Worm (Caenorhabditis elegans) whole organism, early embryonic: ENCODE results near the gene srd-32.

ENCODE experiments used
- B0310.2 ChIP-seq: sonication (generic microtip); optimal IDR thresholded peaks from 2 replicates; lab custom pipeline; 2016; ENCODE audit warnings: mild to moderate bottlenecking, missing genetic modification characterization, missing compliant biosample characterization
- F13C5.2 ChIP-seq: sonication (generic microtip); optimal IDR thresholded peaks from 2 replicates; lab custom pipeline; 2017; ENCODE audit warnings: mild to moderate bottlenecking, missing genetic modification characterization, inconsistent platforms, missing compliant biosample characterization
- aly-1 ChIP-seq: sonication (generic microtip); optimal IDR thresholded peaks from 2 replicates; lab custom pipeline; 2016; ENCODE audit warnings: missing genetic modification characterization, missing compliant biosample characterization
- ama-1 ChIP-seq: fragments of 150-350 bp; optimal IDR thresholded peaks from 2 replicates; lab custom pipeline; 2014
- ceh-13 ChIP-seq: fragments of 200-800 bp; sonication (Bioruptor generic); optimal IDR thresholded peaks from 2 replicates; lab custom pipeline; 2018; ENCODE audit warnings: mild to moderate bottlenecking, missing genetic modification characterization, missing compliant biosample characterization
- ceh-36 ChIP-seq: sonication (generic microtip); optimal IDR thresholded peaks from 2 replicates; lab custom pipeline; 2016; ENCODE audit warnings: missing genetic modification characterization, inconsistent platforms, missing compliant biosample characterization
- ets-7 ChIP-seq: sonication (generic microtip); optimal IDR thresholded peaks from 2 replicates; lab custom pipeline; 2016; ENCODE audit warnings: missing genotype, missing genetic modification characterization, missing compliant biosample characterization
- flt-1 ChIP-seq: fragments of 200-800 bp; sonication (Bioruptor generic); IDR thresholded peaks from 2 replicates; pipeline ENCODE4 v1.3.6; 2022; ENCODE audit warnings: missing genetic modification characterization, missing compliant biosample characterization
- hmbx-1 ChIP-seq: sonication (generic microtip); optimal IDR thresholded peaks from 2 replicates; lab custom pipeline; 2016; ENCODE audit warnings: mild to moderate bottlenecking, missing genetic modification characterization, missing compliant biosample characterization
- hmg-4 ChIP-seq: fragments of 200-800 bp; sonication (Bioruptor generic); optimal IDR thresholded peaks from 2 replicates; lab custom pipeline; 2018; ENCODE audit warnings: mild to moderate bottlenecking, missing genetic modification characterization, missing compliant biosample characterization
- hnd-1 ChIP-seq: sonication (generic microtip); optimal IDR thresholded peaks from 2 replicates; lab custom pipeline; 2016; ENCODE audit warnings: missing genetic modification characterization, missing compliant biosample characterization
- pes-1 ChIP-seq: fragments of 200-800 bp; sonication (Bioruptor generic); IDR thresholded peaks from 2 replicates; pipeline ENCODE4 v1.3.6; 2022; ENCODE audit warnings: missing genetic modification reagents, missing genetic modification characterization, missing compliant biosample characterization
- scrt-1 ChIP-seq: fragments of 200-800 bp; sonication (Bioruptor generic); IDR thresholded peaks from 2 replicates; pipeline ENCODE4 v1.3.6; 2022; ENCODE audit warnings: missing genetic modification characterization, missing compliant biosample characterization
- sea-1 ChIP-seq: fragments of 200-800 bp; sonication (Bioruptor generic); conservative IDR thresholded peaks from 2 replicates; pipeline ENCODE4 v1.3.6; 2022; ENCODE audit warnings: missing genetic modification characterization, missing compliant biosample characterization
- tbx-11 ChIP-seq: fragments of 200-800 bp; sonication (Bioruptor generic); IDR thresholded peaks from 2 replicates; pipeline ENCODE4 v1.3.6; 2022; ENCODE audit warnings: missing genetic modification characterization, missing compliant biosample characterization
- tbx-37 ChIP-seq: fragments of 200-800 bp; sonication (Bioruptor generic); conservative IDR thresholded peaks from 2 replicates; pipeline ENCODE4 v1.3.6; 2022; ENCODE audit warnings: missing genetic modification reagents, missing genetic modification characterization, missing compliant biosample characterization
- tra-4 ChIP-seq: sonication (generic microtip); optimal IDR thresholded peaks from 2 replicates; lab custom pipeline; 2017; ENCODE audit warnings: missing genetic modification characterization, missing compliant biosample characterization

The srd-32 gene

ce11 chrV:4905953-4906352 lies 40.5 kb downstream of the srd-32 start, which contains the start of gene ugt-14:
ugt-14 (plus strand) TSS chrV:4906253.
- no peak for TF ChIP-seq hmg-4 (GFP tag; lab: Kevin White, UChicago)
- TF ChIP-seq ets-7 (tag; lab: Kevin White, UChicago) = no peak
- TF ChIP-seq hnd-1 = no peak
- no peak for TF ChIP-seq B0310.2 (tag; lab: Kevin White, UChicago)
- TF ChIP-seq flt-1 (GFP tag; lab: Robert Waterston, UW) = no peak
- no peak for TF ChIP-seq ceh-36 (tag; lab: Kevin White, UChicago)
- TF ChIP-seq tbx-37 (GFP tag; lab: Robert Waterston, UW) = no peak
- no peak for TF ChIP-seq sea-1 (GFP tag; lab: Robert Waterston, UW)
- TF ChIP-seq tra-4 = no peak
- no peak for TF ChIP-seq pes-1 (GFP tag; lab: Robert Waterston, UW)
- TF ChIP-seq ama-1 (lab: Kevin White, UChicago) = no peak
- TF ChIP-seq ceh-13 (GFP tag; lab: Kevin White, UChicago) = no peak
- no peak for TF ChIP-seq scrt-1 (GFP tag; lab: Robert Waterston, UW)
- TF ChIP-seq hmbx-1 (tag; lab: Kevin White, UChicago) = no peak
- no peak for TF ChIP-seq tbx-11 (GFP tag; lab: Robert Waterston, UW)
- no peak for TF ChIP-seq aly-1 (tag; lab: Kevin White, UChicago)
- TF ChIP-seq F13C5.2 = no peak

ce11 chrV:4908591-4908990 lies 43.1 kb downstream of the srd-32 start, which contains the start of gene ugt-13:
ugt-13 (plus strand) TSS chrV:4908884.
- no peak for TF ChIP-seq ets-7 (tag; lab: Kevin White, UChicago)
- no peak for TF ChIP-seq ceh-13 (GFP tag; lab: Kevin White, UChicago)
- TF ChIP-seq F13C5.2 = no peak
- no peak for TF ChIP-seq scrt-1 (GFP tag; lab: Robert Waterston, UW)
- TF ChIP-seq tra-4 = no peak
- TF ChIP-seq ama-1 (lab: Kevin White, UChicago) = no peak

ce11 chrV:4912313-4912712 lies 46.8 kb downstream of the srd-32 start, which contains the start of gene H23N18.5:
H23N18.5 (minus strand) TSS chrV:4912381.
- no peak for TF ChIP-seq aly-1 (tag; lab: Kevin White, UChicago)
- no peak for TF ChIP-seq tra-4
- no peak for TF ChIP-seq F13C5.2
- no peak for TF ChIP-seq ets-7 (tag; lab: Kevin White, UChicago)
- no peak for TF ChIP-seq ceh-36 (tag; lab: Kevin White, UChicago)
- no peak for TF ChIP-seq flt-1 (GFP tag; lab: Robert Waterston, UW)
- no peak for TF ChIP-seq ama-1 (lab: Kevin White, UChicago)
- TF ChIP-seq hmg-4 (GFP tag; lab: Kevin White, UChicago) = no peak
- TF ChIP-seq hmbx-1 (tag; lab: Kevin White, UChicago) = no peak
- no peak for TF ChIP-seq hnd-1
- TF ChIP-seq pes-1 (GFP tag; lab: Robert Waterston, UW) = no peak

ce11 chrV:4913853-4914252 lies 48.4 kb downstream of the srd-32 start:
- no peak for TF ChIP-seq F13C5.2
- no peak for TF ChIP-seq tbx-37 (GFP tag; lab: Robert Waterston, UW)
- TF ChIP-seq hnd-1 = no peak
- TF ChIP-seq aly-1 (tag; lab: Kevin White, UChicago) = no peak

- no peak for TF ChIP-seq B0310.2 (tag; lab: Kevin White, UChicago)
- TF ChIP-seq ceh-36 (tag; lab: Kevin White, UChicago) = no peak
- TF ChIP-seq flt-1 (GFP tag; lab: Robert Waterston, UW) = no peak
- no peak for TF ChIP-seq scrt-1 (GFP tag; lab: Robert Waterston, UW)
- no peak for TF ChIP-seq hnd-1
- TF ChIP-seq F13C5.2 = no peak
- TF ChIP-seq tbx-37 (GFP tag; lab: Robert Waterston, UW) = no peak
- no peak for TF ChIP-seq hmg-4 (GFP tag; lab: Kevin White, UChicago)
- TF ChIP-seq ets-7 (tag; lab: Kevin White, UChicago) = no peak
- TF ChIP-seq tra-4 = no peak
- no peak for TF ChIP-seq hmbx-1 (tag; lab: Kevin White, UChicago)
- no peak for TF ChIP-seq ceh-13 (GFP tag; lab: Kevin White, UChicago)
Measured at ce11 chrV:4914879-4915278, 49.4 kb downstream of the srd-32 start, which contains the start of gene H23N18.6. H23N18.6 (minus strand) TSS chrV:4915079.

- TF ChIP-seq ceh-13 (GFP tag; lab: Kevin White, UChicago) = no peak
- TF ChIP-seq scrt-1 (GFP tag; lab: Robert Waterston, UW) = no peak
- no peak for TF ChIP-seq pes-1 (GFP tag; lab: Robert Waterston, UW)
- TF ChIP-seq tbx-37 (GFP tag; lab: Robert Waterston, UW) = no peak
- no peak for TF ChIP-seq hnd-1
- no peak for TF ChIP-seq ama-1 (lab: Kevin White, UChicago)
Measured at ce11 chrV:4918091-4918624, 52.7 kb downstream of the srd-32 start, which contains the start of gene C02E7.7. C02E7.7 (minus strand) TSS chrV:4918574.

ce11 chrV:4918664-4919257 lies 53.3 kb downstream of the srd-32 start, which contains the start of gene C02E7.6:
C02E7.6 (plus strand) TSS chrV:4919207.
- TF ChIP-seq hnd-1 (no peak), B0310.2 (tag; lab: Kevin White, UChicago) (no peak), ets-7 (tag; lab: Kevin White, UChicago) (no peak), pes-1 (GFP tag; lab: Robert Waterston, UW) (no peak), hmg-4 (GFP tag; lab: Kevin White, UChicago) (no peak), aly-1 (tag; lab: Kevin White, UChicago) (no peak), tra-4 (no peak), ceh-36 (tag; lab: Kevin White, UChicago) (no peak), flt-1 (GFP tag; lab: Robert Waterston, UW) (no peak), F13C5.2 (no peak), hmbx-1 (tag; lab: Kevin White, UChicago) (no peak), ceh-13 (GFP tag; lab: Kevin White, UChicago) (no peak), ama-1 (lab: Kevin White, UChicago) (no peak), tbx-37 (GFP tag; lab: Robert Waterston, UW) (no peak), sea-1 (GFP tag; lab: Robert Waterston, UW) (no peak)
